Worm (Caenorhabditis elegans): ENCODE data around the gene egrh-2.

DNA sequence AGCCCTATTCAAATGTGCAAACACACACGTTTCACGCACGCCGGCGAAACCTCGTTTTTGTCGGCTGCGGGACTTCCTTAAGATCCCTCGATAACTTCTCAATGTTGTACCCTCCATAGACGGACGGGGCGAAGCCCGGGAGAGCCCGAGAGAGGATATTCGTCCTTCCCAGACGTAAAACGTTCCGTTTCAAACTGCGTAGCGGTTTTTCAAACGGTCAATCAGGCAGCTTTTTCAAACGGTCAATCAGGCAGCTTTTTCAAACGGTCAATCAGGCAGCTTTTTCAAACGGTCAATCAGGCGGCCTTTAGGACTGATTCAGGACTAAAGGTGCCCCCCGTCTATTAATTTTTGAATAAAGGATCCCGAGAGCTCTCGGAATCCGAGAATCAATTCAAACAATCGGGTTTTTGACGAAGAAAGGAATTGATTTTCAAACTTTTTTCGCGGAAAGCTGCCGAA is 960 bp upstream of the egrh-2 start:
- TF ChIP-seq lin-39 (tag; optimal IDR thresholded peaks at IDR 0.05) (no peak), nfya-1 (tag; optimal IDR thresholded peaks at IDR 0.05; ENCODE audit: insufficient read depth) (no peak), nhr-11 (tag; optimal IDR thresholded peaks at IDR 0.05) (no peak), ceh-82 (tag; optimal IDR thresholded peaks at IDR 0.05) (no peak), nhr-76 (tag; optimal IDR thresholded peaks at IDR 0.05) (no peak), snpc-4 (tag; optimal IDR thresholded peaks at IDR 0.05) (peak; percentile 94)

Data from whole organism, L3 larva.